Fruit fly (Drosophila melanogaster): ENCODE data around the gene CG18764.

CG18764 gene

DNA sequence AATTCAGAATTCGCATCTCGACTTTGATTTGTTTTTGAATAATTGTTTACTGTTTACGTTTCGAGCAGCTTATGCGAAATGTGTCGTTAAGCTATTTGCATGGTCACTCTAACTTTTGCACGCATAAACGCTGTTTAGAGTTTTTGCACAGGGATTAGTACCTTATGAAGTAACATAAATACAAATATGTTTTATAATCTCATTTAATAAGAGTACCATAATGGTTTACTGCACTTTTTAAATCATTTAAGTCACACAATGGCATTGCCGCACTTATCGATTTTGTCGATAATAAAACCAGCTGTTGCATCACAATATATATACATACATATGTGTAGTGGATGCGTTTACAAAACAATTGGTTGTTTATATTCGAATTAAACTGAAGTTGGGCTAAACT, at the start of gene CG18764, which contains the start of gene CG6813 (continued):
- TF ChIP-seq chinmo (GFP tag; IDR thresholded peaks at IDR 0.05; ENCODE audit: partially characterized antibody): peak; percentile 43; the same call in 1 of the 4 replicates
- TF ChIP-seq CG12659 (GFP tag; optimal IDR thresholded peaks at IDR 0.05): peak; percentile 11
- 0 out of 3 replicates have a peak, but pooled peaks have one; percentile 30 for TF ChIP-seq CG6791 (GFP tag; IDR thresholded peaks at IDR 0.05; ENCODE audit: partially characterized antibody)
- TF ChIP-seq Ets97D (GFP tag; optimal IDR thresholded peaks at IDR 0.05): peak; percentile 7
- TF ChIP-seq CG3995 (GFP tag; optimal IDR thresholded peaks at IDR 0.05): peak; percentile 67
- TF ChIP-seq CG34376 (GFP tag; optimal IDR thresholded peaks at IDR 0.05): peak; percentile 14
- peak; percentile 97 for TF ChIP-seq CG9437 (GFP tag; optimal IDR thresholded peaks at IDR 0.05)
- no peak for TF ChIP-seq stc (GFP tag; IDR thresholded peaks at IDR 0.05)
- peak; percentile 23 for TF ChIP-seq YL-1 (GFP tag; optimal IDR thresholded peaks at IDR 0.05)
- TF ChIP-seq Scr (GFP tag; IDR thresholded peaks at IDR 0.05; ENCODE audit: partially characterized antibody): peak; percentile 56
- no peak for TF ChIP-seq H15 (GFP tag; IDR thresholded peaks at IDR 0.05)
- TF ChIP-seq unc-4 (GFP tag; IDR thresholded peaks at IDR 0.05; ENCODE audit: partially characterized antibody): peak; percentile 38; the same call in 1 of the 2 replicates
- peak; percentile 38 for TF ChIP-seq pzg (GFP tag; optimal IDR thresholded peaks at IDR 0.05)
- TF ChIP-seq Sry-δ (GFP tag; optimal IDR thresholded peaks at IDR 0.05): peak; percentile 3
- peak; percentile 84 for TF ChIP-seq CG2116 (GFP tag; optimal IDR thresholded peaks at IDR 0.05)
- TF ChIP-seq BEAF-32 (GFP tag; optimal IDR thresholded peaks at IDR 0.05): peak; percentile 27

dm6 chr3R:11578645-11579044, 48.0 kb upstream of the CG18764 start, which contains the start of the genes CG6790 and CG5342:
Gene CG6790 (minus strand): TSS chr3R:11578745.
Gene CG5342 (plus strand): TSS chr3R:11578826.
- TF ChIP-seq Stat92E (GFP tag; optimal IDR thresholded peaks at IDR 0.05) (no peak), lola (GFP tag; optimal IDR thresholded peaks at IDR 0.05) (no peak), E2f2 (GFP tag; IDR thresholded peaks at IDR 0.05) (no peak), Ravus (GFP tag; IDR thresholded peaks at IDR 0.05) (no peak), CG3163 (GFP tag; optimal IDR thresholded peaks at IDR 0.05) (no peak), pb (GFP tag; optimal IDR thresholded peaks at IDR 0.05) (no peak), CG30020 (tag; optimal IDR thresholded peaks at IDR 0.05) (no peak), BtbVII (GFP tag; optimal IDR thresholded peaks at IDR 0.05) (no peak), CG10959 (GFP tag; IDR thresholded peaks at IDR 0.05) (no peak), ATbp (GFP tag; optimal IDR thresholded peaks at IDR 0.05) (no peak), maf-S (GFP tag; optimal IDR thresholded peaks at IDR 0.05) (no peak)

DNA sequence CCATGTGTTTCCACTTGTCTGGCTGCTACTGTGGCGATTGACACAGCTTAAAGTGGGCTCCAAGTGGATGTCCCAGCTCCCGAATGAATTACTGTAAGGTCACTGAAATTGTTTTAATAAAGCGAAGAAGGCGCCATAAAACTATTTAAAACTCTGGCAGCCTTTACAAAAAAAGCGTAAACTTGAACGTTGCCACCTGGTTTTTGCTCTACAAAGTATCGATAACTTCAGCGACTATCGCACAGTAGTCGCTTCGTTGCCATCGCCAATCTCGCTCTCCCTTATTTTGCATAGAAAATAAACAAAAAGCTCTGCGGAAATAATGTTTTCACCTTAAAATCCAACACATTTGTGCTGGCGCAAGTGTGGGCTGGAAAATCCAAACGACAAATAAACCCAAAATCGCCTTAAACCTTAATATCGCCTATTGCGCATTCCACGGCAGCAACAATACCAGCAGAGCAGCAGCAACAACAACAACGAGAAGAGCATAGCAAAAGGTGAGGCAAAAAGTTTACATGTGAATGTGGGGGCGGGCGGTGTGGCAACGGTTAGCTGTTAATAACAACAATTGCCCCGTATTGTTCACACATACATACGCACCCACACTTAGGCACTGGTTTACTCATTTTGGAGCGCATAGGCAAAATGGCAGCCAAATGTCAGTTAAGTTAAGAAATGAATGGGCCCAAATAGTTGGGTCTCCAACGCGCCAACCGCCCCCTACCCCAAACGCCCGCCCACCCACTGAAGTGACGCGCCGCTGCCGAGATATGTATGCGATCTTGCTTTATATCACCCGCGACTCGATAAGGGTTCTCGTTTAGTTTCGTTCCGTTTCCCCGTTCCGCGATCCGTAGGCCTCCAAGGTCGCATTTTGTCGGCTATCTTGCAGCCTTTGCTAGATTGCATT, 45.1 kb upstream of the CG18764 start, which contains the start of gene wkd:
wkd (plus strand) TSS at position 237 of the 913 bp plus-strand sequence.
- TF ChIP-seq dm (GFP tag; optimal IDR thresholded peaks at IDR 0.05) (peak; percentile 41), D19B (GFP tag; optimal IDR thresholded peaks at IDR 0.05) (no peak), HLH4C (GFP tag; IDR thresholded peaks at IDR 0.05; ENCODE audit: partially characterized antibody) (peak; percentile 78), CG2116 (GFP tag; optimal IDR thresholded peaks at IDR 0.05) (peak; percentile 53), Ets97D (GFP tag; optimal IDR thresholded peaks at IDR 0.05) (peak; percentile 63), CG31224 (GFP tag; IDR thresholded peaks at IDR 0.05) (no peak), NC2β (GFP tag; optimal IDR thresholded peaks at IDR 0.05) (peak; percentile 58), mirr (GFP tag; optimal IDR thresholded peaks at IDR 0.05) (peak; percentile 4), ato (GFP tag; IDR thresholded peaks at IDR 0.05; ENCODE audit: partially characterized antibody) (peak; percentile 77; the same call in 1 of the 2 replicates), CG3847 (GFP tag; IDR thresholded peaks at IDR 0.05) (peak; percentile 73), inv (GFP tag; IDR thresholded peaks at IDR 0.05; ENCODE audit: partially characterized antibody) (peak; percentile 78), twi (tag; optimal IDR thresholded peaks at IDR 0.05) (no peak), CG8388 (GFP tag; optimal IDR thresholded peaks at IDR 0.05) (no peak), gsb-n (tag; optimal IDR thresholded peaks at IDR 0.05) (no peak), gfzf (GFP tag; optimal IDR thresholded peaks at IDR 0.05) (peak; percentile 25), danr (GFP tag; IDR thresholded peaks at IDR 0.05) (no peak), CG8290 (GFP tag; optimal IDR thresholded peaks at IDR 0.05) (no peak), CG8290 (tag; optimal IDR thresholded peaks at IDR 0.05) (no peak), Opbp (GFP tag; IDR thresholded peaks at IDR 0.05; ENCODE audit: partially characterized antibody) (peak; percentile 88), Bgb (GFP tag; IDR thresholded peaks at IDR 0.05; ENCODE audit: partially characterized antibody) (peak; percentile 92)
